Fruit fly (Drosophila melanogaster) whole organism, pupa: ENCODE results near the gene CG7523.

Experiments
- CG10348 ChIP-seq: fragments of 200-800 bp; sonication (Bioruptor generic); IDR thresholded peaks from 2 replicates; pipeline ENCODE4 v1.3.6; 2022; ENCODE audit warnings: missing biosample characterization, missing genetic modification characterization
- CG12605 ChIP-seq: fragments of 200-800 bp; sonication (Bioruptor generic); IDR thresholded peaks from 2 replicates; pipeline ENCODE4 v1.3.6; 2022; ENCODE audit warnings: missing biosample characterization, missing genetic modification characterization
- CG13204 ChIP-seq: fragments of 200-800 bp; sonication (Bioruptor generic); optimal IDR thresholded peaks from 2 replicates; lab custom pipeline; 2018; ENCODE audit warnings: missing biosample characterization, mild to moderate bottlenecking, missing genetic modification characterization, moderate library complexity
- CG14655 ChIP-seq: fragments of 200-800 bp; sonication (Bioruptor generic); optimal IDR thresholded peaks from 3 replicates; lab custom pipeline; 2017; ENCODE audit warnings: mild to moderate bottlenecking, missing biosample characterization, missing genetic modification reagents, missing genetic modification characterization
- CG15710 ChIP-seq: fragments of 200-800 bp; sonication (Bioruptor generic); optimal IDR thresholded peaks from 2 replicates; lab custom pipeline; 2018; ENCODE audit warnings: missing biosample characterization, mild to moderate bottlenecking, missing genetic modification characterization, moderate library complexity
- CG17806 ChIP-seq: fragments of 200-800 bp; sonication (Bioruptor generic); optimal IDR thresholded peaks from 2 replicates; lab custom pipeline; 2018; ENCODE audit warnings: missing biosample characterization, mild to moderate bottlenecking, missing genetic modification characterization, moderate library complexity
- CG32121 ChIP-seq: fragments of 200-800 bp; sonication (Bioruptor generic); IDR thresholded peaks from 2 replicates; pipeline ENCODE4 v1.3.6; 2022; ENCODE audit warnings: missing biosample characterization, missing genetic modification characterization
- CG34367 ChIP-seq: fragments of 200-800 bp; sonication (Bioruptor generic); optimal IDR thresholded peaks from 2 replicates; lab custom pipeline; 2018; ENCODE audit warnings: missing biosample characterization, mild to moderate bottlenecking, missing genetic modification characterization
- CG4496 ChIP-seq: fragments of 200-800 bp; sonication (Bioruptor generic); IDR thresholded peaks from 3 replicates; pipeline ENCODE4 v1.3.6; 2022; ENCODE audit warnings: missing biosample characterization, missing genetic modification characterization
- CG8159 ChIP-seq: fragments of 200-800 bp; sonication (Bioruptor generic); optimal IDR thresholded peaks from 3 replicates; lab custom pipeline; 2018; ENCODE audit warnings: missing biosample characterization, mild to moderate bottlenecking, missing genetic modification characterization, moderate library complexity
- CG8301 ChIP-seq: fragments of 200-800 bp; sonication (Bioruptor generic); optimal IDR thresholded peaks from 2 replicates; lab custom pipeline; 2018; ENCODE audit warnings: missing biosample characterization, mild to moderate bottlenecking, missing genetic modification characterization
- CG9948 ChIP-seq: fragments of 200-800 bp; sonication (Bioruptor generic); optimal IDR thresholded peaks from 2 replicates; lab custom pipeline; 2018; ENCODE audit warnings: missing biosample characterization, mild to moderate bottlenecking, missing genetic modification characterization, moderate library complexity
- D1 ChIP-seq: fragments of 200-800 bp; sonication (Bioruptor generic); optimal IDR thresholded peaks from 2 replicates; lab custom pipeline; 2018; ENCODE audit warnings: missing biosample characterization, mild to moderate bottlenecking, missing genetic modification characterization, moderate library complexity
- EcR ChIP-seq: fragments of 200-800 bp; sonication (Bioruptor generic); optimal IDR thresholded peaks from 3 replicates; lab custom pipeline; 2019; ENCODE audit warnings: missing biosample characterization, missing genetic modification characterization, mild to moderate bottlenecking, moderate library complexity, missing genetic modification reagents
- Ets98B ChIP-seq: fragments of 200-800 bp; sonication (Bioruptor generic); IDR thresholded peaks from 2 replicates; pipeline ENCODE4 v1.3.6; 2022; ENCODE audit warnings: missing biosample characterization, missing genetic modification characterization
- Pif1A ChIP-seq: fragments of 200-800 bp; sonication (Bioruptor generic); optimal IDR thresholded peaks from 3 replicates; lab custom pipeline; 2016; ENCODE audit warnings: missing biosample characterization, missing genetic modification characterization
- Pif1B ChIP-seq: fragments of 200-800 bp; sonication (Bioruptor generic); optimal IDR thresholded peaks from 3 replicates; lab custom pipeline; 2016; ENCODE audit warnings: missing biosample characterization, missing genetic modification characterization
- Snoo ChIP-seq: fragments of 200-800 bp; sonication (Bioruptor generic); optimal IDR thresholded peaks from 3 replicates; lab custom pipeline; 2017; ENCODE audit warnings: missing biosample characterization, mild to moderate bottlenecking, missing genetic modification characterization, inconsistent platforms
- fd96Ca ChIP-seq: fragments of 200-800 bp; sonication (Bioruptor generic); IDR thresholded peaks from 3 replicates; pipeline ENCODE4 v1.3.6; 2022; ENCODE audit warnings: missing biosample characterization, missing genetic modification characterization
- gl ChIP-seq: fragments of 200-800 bp; sonication (Bioruptor generic); optimal IDR thresholded peaks from 2 replicates; lab custom pipeline; 2018; ENCODE audit warnings: missing biosample characterization, mild to moderate bottlenecking, missing genetic modification characterization
- rn ChIP-seq: fragments of 200-800 bp; sonication (Bioruptor generic); IDR thresholded peaks from 2 replicates; pipeline ENCODE4 v1.3.6; 2022; ENCODE audit warnings: missing biosample characterization, missing genetic modification characterization

CG7523 gene

DNA sequence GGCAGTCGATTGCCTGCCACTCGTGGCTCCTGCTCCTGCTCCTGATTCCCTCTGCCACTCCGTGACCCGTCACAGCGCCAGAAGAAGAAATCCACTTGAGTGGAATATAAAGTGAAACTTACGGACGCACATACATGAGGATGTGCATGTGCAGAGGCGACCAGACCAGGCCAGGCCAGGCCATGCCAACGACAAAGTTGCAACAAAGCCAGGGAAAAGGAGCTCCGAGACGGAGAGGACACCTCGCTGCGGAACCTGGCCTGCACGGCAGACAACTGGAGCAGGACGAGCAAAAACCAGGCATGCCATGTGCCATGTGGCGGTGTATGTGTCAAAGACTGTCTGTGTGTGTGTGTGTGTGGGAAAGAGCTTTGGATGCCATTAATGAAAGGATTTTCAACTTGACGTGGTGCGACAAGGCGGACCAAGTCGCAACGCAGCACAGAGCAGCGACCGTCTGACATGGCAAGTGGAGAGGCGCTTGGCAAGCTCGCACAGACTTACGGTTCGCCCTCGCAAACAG is 39.0 kb upstream of the CG7523 start:
- no peak for TF ChIP-seq EcR (GFP tag; lab: Kevin White, UChicago)
- peak; percentile 56 for TF ChIP-seq CG13204 (GFP tag; lab: Kevin White, UChicago)

- no peak for TF ChIP-seq rn (GFP tag; lab: Robert Waterston, UW)
- TF ChIP-seq CG8159 (tag; lab: Kevin White, UChicago) = peak; percentile 32
- no peak for TF ChIP-seq CG12605 (GFP tag; lab: Robert Waterston, UW)
- TF ChIP-seq CG14655 (GFP tag; lab: Kevin White, UChicago) = peak; percentile 18
- TF ChIP-seq CG13204 (GFP tag; lab: Kevin White, UChicago) = no peak
- TF ChIP-seq fd96Ca (GFP tag; lab: Robert Waterston, UW) = peak; percentile 18; the same call in 1 of the 3 replicates
- no peak for TF ChIP-seq Snoo
Measured at dm6 chr3R:17708778-17709476, 38.2 kb upstream of the CG7523 start.

dm6 chr3R:17707799-17708198 is 37.1 kb upstream of the CG7523 start:
- TF ChIP-seq Snoo = no peak
- no peak for TF ChIP-seq rn (GFP tag; lab: Robert Waterston, UW)
- TF ChIP-seq CG14655 (GFP tag; lab: Kevin White, UChicago) = no peak
- TF ChIP-seq CG8159 (tag; lab: Kevin White, UChicago) = no peak
- no peak for TF ChIP-seq CG17806 (tag; lab: Kevin White, UChicago)
- no peak for TF ChIP-seq CG32121 (GFP tag; lab: Robert Waterston, UW)
- no peak for TF ChIP-seq CG15710 (tag; lab: Kevin White, UChicago)
- TF ChIP-seq D1 (tag; lab: Kevin White, UChicago) = no peak
- no peak for TF ChIP-seq CG9948 (tag; lab: Kevin White, UChicago)
- no peak for TF ChIP-seq CG34367
- no peak for TF ChIP-seq CG13204 (GFP tag; lab: Kevin White, UChicago)
- no peak for TF ChIP-seq CG8301 (tag; lab: Kevin White, UChicago)

- 0 out of 3 replicates have a peak, but pooled peaks have one; percentile 7 for TF ChIP-seq fd96Ca (GFP tag; lab: Robert Waterston, UW)
- TF ChIP-seq EcR (GFP tag; lab: Kevin White, UChicago) = peak; percentile 94
- no peak for TF ChIP-seq Pif1B (GFP tag; lab: Kevin White, UChicago)
- peak; percentile 57 for TF ChIP-seq CG13204 (GFP tag; lab: Kevin White, UChicago)
- TF ChIP-seq CG9948 (tag; lab: Kevin White, UChicago) = no peak
Measured at dm6 chr3R:17706971-17707406, 36.3 kb upstream of the CG7523 start.

DNA sequence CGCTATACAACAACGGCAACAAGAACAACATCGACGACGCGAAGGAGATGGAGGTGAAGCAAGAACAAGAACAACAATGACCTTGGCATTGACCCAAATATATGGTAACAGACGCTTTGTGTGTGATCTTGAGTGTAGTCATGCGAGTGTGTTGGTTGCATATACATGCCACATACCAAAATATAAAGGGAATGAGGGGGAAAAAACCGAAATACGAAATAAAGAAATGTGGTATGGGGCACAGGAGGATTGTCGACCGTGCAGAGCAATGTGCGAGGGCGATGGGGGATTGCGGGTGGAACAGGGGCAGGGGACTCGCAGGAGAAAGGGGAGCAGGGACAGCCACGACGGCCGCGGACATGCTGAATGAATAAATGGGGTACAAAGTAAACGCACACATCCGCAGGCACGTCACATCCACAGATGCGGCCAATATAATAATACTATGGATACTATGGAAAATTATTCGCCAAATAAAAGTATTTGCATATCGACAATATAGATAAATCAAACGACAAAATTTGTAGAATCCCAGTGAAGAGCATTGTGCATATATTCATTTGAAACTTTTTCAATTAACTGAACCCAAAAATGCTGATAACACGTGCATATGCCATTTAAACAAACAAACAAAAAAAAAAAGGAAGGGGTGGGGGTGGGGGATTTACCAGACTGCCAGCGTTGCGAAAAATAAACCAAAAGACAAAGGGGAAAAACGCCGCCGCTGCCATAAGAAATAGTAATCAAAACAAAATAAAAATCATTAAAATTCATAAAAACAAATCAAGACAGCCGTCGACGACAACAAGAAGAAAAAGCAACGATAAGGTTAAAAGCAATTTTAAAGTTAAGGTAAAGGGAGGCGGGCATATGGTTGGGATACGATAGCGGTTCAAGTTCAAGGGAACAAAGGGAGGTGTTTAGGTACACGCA is 35.5 kb upstream of the CG7523 start:
- TF ChIP-seq gl (tag; lab: Kevin White, UChicago) (peak; percentile 50), CG8159 (tag; lab: Kevin White, UChicago) (peak; percentile 48), CG14655 (GFP tag; lab: Kevin White, UChicago) (no peak), CG9948 (tag; lab: Kevin White, UChicago) (peak; percentile 24), Snoo (no peak), Pif1A (GFP tag; lab: Kevin White, UChicago) (peak; percentile 31), CG13204 (GFP tag; lab: Kevin White, UChicago) (peak; percentile 6), CG34367 (peak; percentile 34), EcR (GFP tag; lab: Kevin White, UChicago) (peak; percentile 83)

dm6 chr3R:17705140-17705539 is 34.4 kb upstream of the CG7523 start:
- TF ChIP-seq CG17806 (tag; lab: Kevin White, UChicago) (no peak), CG32121 (GFP tag; lab: Robert Waterston, UW) (no peak), CG15710 (tag; lab: Kevin White, UChicago) (no peak), CG10348 (no peak), CG34367 (no peak), Snoo (no peak), Ets98B (GFP tag; lab: Robert Waterston, UW) (no peak), CG8159 (tag; lab: Kevin White, UChicago) (no peak), Pif1A (GFP tag; lab: Kevin White, UChicago) (no peak), rn (GFP tag; lab: Robert Waterston, UW) (no peak), CG4496 (GFP tag; lab: Robert Waterston, UW) (no peak), gl (tag; lab: Kevin White, UChicago) (no peak), EcR (GFP tag; lab: Kevin White, UChicago) (no peak), CG13204 (GFP tag; lab: Kevin White, UChicago) (no peak), D1 (tag; lab: Kevin White, UChicago) (no peak), Pif1B (GFP tag; lab: Kevin White, UChicago) (no peak), CG8301 (tag; lab: Kevin White, UChicago) (no peak)
- TF ChIP-seq, all 21 proteins: peak for 0
